Worm (Caenorhabditis elegans) whole organism, L3 larva: ENCODE measurements around the gene osm-10.

Experiments used
- R02D3.7 ChIP-seq: fragments of 150-350 bp; optimal IDR thresholded peaks from 2 replicates; lab custom pipeline; 2014; ENCODE audit warnings: missing biosample characterization, missing genetic modification characterization
- ZK546.5 ChIP-seq: sonication (generic microtip); optimal IDR thresholded peaks from 2 replicates; lab custom pipeline; 2017; ENCODE audit warnings: missing biosample characterization, missing genetic modification characterization
- aly-2 ChIP-seq: fragments of 150-350 bp; optimal IDR thresholded peaks from 2 replicates; lab custom pipeline; 2014; ENCODE audit warnings: missing biosample characterization, missing genetic modification characterization
- ceh-16 ChIP-seq: sonication (generic microtip); optimal IDR thresholded peaks from 2 replicates; lab custom pipeline; 2017; ENCODE audit warnings: missing biosample characterization, missing genetic modification characterization
- ceh-28 ChIP-seq: fragments of 150-350 bp; optimal IDR thresholded peaks from 2 replicates; lab custom pipeline; 2014; ENCODE audit warnings: missing biosample characterization, missing genetic modification reagents, missing genetic modification characterization
- ceh-82 ChIP-seq: fragments of 150-350 bp; optimal IDR thresholded peaks from 2 replicates; lab custom pipeline; 2014; ENCODE audit warnings: missing biosample characterization, missing genetic modification characterization
- daf-12 ChIP-seq: fragments of 150-350 bp; optimal IDR thresholded peaks from 2 replicates; lab custom pipeline; 2014; ENCODE audit warnings: missing biosample characterization, missing genetic modification reagents, missing genetic modification characterization
- egl-27 ChIP-seq: sonication (generic microtip); optimal IDR thresholded peaks from 4 replicates; lab custom pipeline; 2017; ENCODE audit warnings: missing biosample characterization, missing genetic modification reagents, missing genetic modification characterization
- egl-5 ChIP-seq: fragments of 150-350 bp; optimal IDR thresholded peaks from 2 replicates; lab custom pipeline; 2017; ENCODE audit warnings: missing biosample characterization, missing genetic modification reagents, missing genetic modification characterization, inconsistent platforms
- elt-2 ChIP-seq: sonication (generic microtip); optimal IDR thresholded peaks from 2 replicates; lab custom pipeline; 2016; ENCODE audit warnings: missing genetic modification reagents, mild to moderate bottlenecking, missing genetic modification characterization, missing compliant biosample characterization
- eor-1 ChIP-seq, 2 experiments: fragments of 150-350 bp; optimal IDR thresholded peaks; 2 replicates each; lab custom pipeline; 2014 to 2018; ENCODE audit warnings: missing biosample characterization in 2 of 2, missing genetic modification characterization in 2 of 2
- fos-1 ChIP-seq: fragments of 150-350 bp; optimal IDR thresholded peaks from 2 replicates; lab custom pipeline; 2014; ENCODE audit warnings: missing biosample characterization, missing genetic modification characterization
- hmg-11 ChIP-seq: sonication (generic microtip); optimal IDR thresholded peaks from 2 replicates; lab custom pipeline; 2016; ENCODE audit warnings: missing genetic modification characterization, missing compliant biosample characterization
- lin-15B ChIP-seq: fragments of 150-350 bp; optimal IDR thresholded peaks from 2 replicates; lab custom pipeline; 2014; ENCODE audit warnings: missing biosample characterization, missing genetic modification characterization
- lsy-12 ChIP-seq: sonication (generic microtip); optimal IDR thresholded peaks from 2 replicates; lab custom pipeline; 2016; ENCODE audit warnings: mild to moderate bottlenecking, missing genetic modification characterization, missing compliant biosample characterization
- mdl-1 ChIP-seq: fragments of 150-350 bp; optimal IDR thresholded peaks from 2 replicates; lab custom pipeline; 2014; ENCODE audit warnings: missing biosample characterization, missing genetic modification characterization
- mml-1 ChIP-seq: fragments of 150-350 bp; sonication (generic microtip); optimal IDR thresholded peaks from 3 replicates; lab custom pipeline; 2014; ENCODE audit warnings: missing biosample characterization, missing genetic modification characterization
- nfya-1 ChIP-seq: sonication (generic microtip); optimal IDR thresholded peaks from 2 replicates; lab custom pipeline; 2017; ENCODE audit warnings: missing genetic modification characterization, mild to moderate bottlenecking, missing compliant biosample characterization, antibody characterized with exemption, moderate library complexity; ENCODE audit not compliant: insufficient read depth
- nhr-23 ChIP-seq: fragments of 150-350 bp; optimal IDR thresholded peaks from 2 replicates; lab custom pipeline; 2014; ENCODE audit warnings: missing biosample characterization, missing genetic modification reagents, missing genetic modification characterization
- nhr-237 ChIP-seq: fragments of 150-350 bp; optimal IDR thresholded peaks from 2 replicates; lab custom pipeline; 2014; ENCODE audit warnings: missing biosample characterization, missing genetic modification characterization
- nhr-25 ChIP-seq: sonication (generic microtip); optimal IDR thresholded peaks from 2 replicates; lab custom pipeline; 2017; ENCODE audit warnings: missing biosample characterization, missing genetic modification characterization
- nhr-28 ChIP-seq: fragments of 150-350 bp; optimal IDR thresholded peaks from 2 replicates; lab custom pipeline; 2014; ENCODE audit warnings: missing biosample characterization, missing genetic modification characterization
- nhr-43 ChIP-seq: sonication (generic microtip); optimal IDR thresholded peaks from 2 replicates; lab custom pipeline; 2016; ENCODE audit warnings: mild to moderate bottlenecking, missing genetic modification characterization, missing compliant biosample characterization; ENCODE audit not compliant: poor library complexity, severe bottlenecking
- nhr-77 ChIP-seq: fragments of 150-350 bp; optimal IDR thresholded peaks from 2 replicates; lab custom pipeline; 2014; ENCODE audit warnings: missing biosample characterization, missing genetic modification characterization
- pha-4 ChIP-seq: fragments of 150-350 bp; optimal IDR thresholded peaks from 2 replicates; lab custom pipeline; 2014; ENCODE audit warnings: missing biosample characterization, missing genetic modification reagents, missing genetic modification characterization
- sea-2 ChIP-seq: fragments of 150-350 bp; sonication (generic microtip); optimal IDR thresholded peaks from 4 replicates; lab custom pipeline; 2014; ENCODE audit warnings: missing biosample characterization, missing genetic modification reagents, missing genetic modification characterization
- skn-1 ChIP-seq: fragments of 150-350 bp; optimal IDR thresholded peaks from 2 replicates; lab custom pipeline; 2014; ENCODE audit warnings: missing biosample characterization, missing genetic modification characterization
- unc-39 ChIP-seq: sonication (generic microtip); optimal IDR thresholded peaks from 4 replicates; lab custom pipeline; 2017; ENCODE audit warnings: missing biosample characterization, missing genetic modification characterization
- unc-62 ChIP-seq: fragments of 150-350 bp; sonication (generic microtip); optimal IDR thresholded peaks from 4 replicates; lab custom pipeline; 2014; ENCODE audit warnings: missing biosample characterization, missing genetic modification reagents, missing genetic modification characterization
- ztf-11 ChIP-seq: fragments of 150-350 bp; optimal IDR thresholded peaks from 2 replicates; lab custom pipeline; 2014; ENCODE audit warnings: missing biosample characterization, missing genetic modification characterization
- ztf-4 ChIP-seq: fragments of 150-350 bp; optimal IDR thresholded peaks from 2 replicates; lab custom pipeline; 2014; ENCODE audit warnings: missing biosample characterization, missing genetic modification characterization

Gene osm-10

ce11 chrIII:7242988-7243387 lies at the start of gene osm-10:
osm-10 (plus strand) TSS chrIII:7243280.
- TF ChIP-seq hmg-11 (tag; lab: Kevin White, UChicago) = no peak
- TF ChIP-seq aly-2 = no peak
- no peak for TF ChIP-seq elt-2 (tag; lab: Kevin White, UChicago)
- TF ChIP-seq mml-1 = no peak
- no peak for TF ChIP-seq skn-1 (tag; lab: Kevin White, UChicago)
- no peak for TF ChIP-seq nhr-43 (tag; lab: Kevin White, UChicago)
- TF ChIP-seq ceh-16 (tag; lab: Kevin White, UChicago) = no peak
- TF ChIP-seq eor-1 (tag; optimal IDR thresholded peaks at IDR 0.05; lab: Kevin White, UChicago) = no peak
- TF ChIP-seq egl-27 (tag; lab: Kevin White, UChicago) = no peak
- TF ChIP-seq nhr-237 (tag; lab: Kevin White, UChicago) = no peak
- no peak for TF ChIP-seq ztf-4 (tag; lab: Kevin White, UChicago)
- no peak for TF ChIP-seq nhr-28
- TF ChIP-seq nhr-77 (tag; lab: Kevin White, UChicago) = no peak
- no peak for TF ChIP-seq lsy-12 (tag; lab: Kevin White, UChicago)

ce11 chrIII:7195325-7195724 lies 47.8 kb upstream of the osm-10 start, which contains the start of gene F37C12.18:
F37C12.18 (minus strand) TSS chrIII:7195425.
- TF ChIP-seq unc-62 = no peak

- no peak for TF ChIP-seq sea-2 (GFP tag; lab: Kevin White, UChicago)
- TF ChIP-seq ztf-11 (tag; lab: Kevin White, UChicago) = no peak
- TF ChIP-seq unc-39 (tag; lab: Kevin White, UChicago) = no peak
- TF ChIP-seq nhr-77 (tag; lab: Kevin White, UChicago) = no peak
- no peak for TF ChIP-seq unc-62
- no peak for TF ChIP-seq ZK546.5 (tag; lab: Kevin White, UChicago)
- TF ChIP-seq daf-12 (tag; lab: Kevin White, UChicago) = no peak
Measured at ce11 chrIII:7197973-7198372, 45.1 kb upstream of the osm-10 start, which contains the start of gene exos-9. exos-9 (minus strand) TSS chrIII:7198073.

- TF ChIP-seq lsy-12 (tag; lab: Kevin White, UChicago) = peak; percentile 7
- TF ChIP-seq nhr-25 (tag; lab: Kevin White, UChicago) = peak; percentile 15
- no peak for TF ChIP-seq R02D3.7 (tag; lab: Kevin White, UChicago)
- TF ChIP-seq mdl-1 (tag; lab: Kevin White, UChicago) = no peak
- peak; percentile 84 for TF ChIP-seq nhr-43 (tag; lab: Kevin White, UChicago)
- TF ChIP-seq mml-1 = no peak
- no peak for TF ChIP-seq nhr-237 (tag; lab: Kevin White, UChicago)
- TF ChIP-seq ceh-82 = no peak
- no peak for TF ChIP-seq nhr-28
- no peak for TF ChIP-seq fos-1 (tag; lab: Kevin White, UChicago)
- TF ChIP-seq nhr-23 = peak; percentile 45
- peak; percentile 76 for TF ChIP-seq pha-4 (tag; lab: Kevin White, UChicago)
- peak; percentile 64 for TF ChIP-seq nfya-1 (tag; lab: Kevin White, UChicago)
- TF ChIP-seq egl-5 (tag; lab: Kevin White, UChicago) = peak; percentile 3
- no peak for TF ChIP-seq ztf-11 (tag; lab: Kevin White, UChicago)
- TF ChIP-seq lin-15B (tag; lab: Kevin White, UChicago) = peak; percentile 61
- TF ChIP-seq ceh-28 (tag; lab: Kevin White, UChicago) = no peak
- no peak for TF ChIP-seq daf-12 (tag; lab: Kevin White, UChicago)
- no peak for TF ChIP-seq egl-27 (tag; lab: Kevin White, UChicago)
- TF ChIP-seq, all 47 proteins: peak for 8
Measured at ce11 chrIII:7198838-7199237, 44.2 kb upstream of the osm-10 start, which contains the start of gene pfd-5. pfd-5 (minus strand) TSS chrIII:7198884.

- TF ChIP-seq nhr-43 (tag; lab: Kevin White, UChicago) = peak; percentile 32
- peak; percentile 47 for TF ChIP-seq nhr-23
- TF ChIP-seq lin-15B (tag; lab: Kevin White, UChicago) = no peak
- no peak for TF ChIP-seq sea-2 (GFP tag; lab: Kevin White, UChicago)
- TF ChIP-seq ztf-4 (tag; lab: Kevin White, UChicago) = no peak
- TF ChIP-seq nhr-25 (tag; lab: Kevin White, UChicago) = peak; percentile 5
Measured at ce11 chrIII:7199467-7199866, 43.6 kb upstream of the osm-10 start.
